Fruit fly (Drosophila melanogaster): ENCODE data around the gene CG13117.

DNA sequence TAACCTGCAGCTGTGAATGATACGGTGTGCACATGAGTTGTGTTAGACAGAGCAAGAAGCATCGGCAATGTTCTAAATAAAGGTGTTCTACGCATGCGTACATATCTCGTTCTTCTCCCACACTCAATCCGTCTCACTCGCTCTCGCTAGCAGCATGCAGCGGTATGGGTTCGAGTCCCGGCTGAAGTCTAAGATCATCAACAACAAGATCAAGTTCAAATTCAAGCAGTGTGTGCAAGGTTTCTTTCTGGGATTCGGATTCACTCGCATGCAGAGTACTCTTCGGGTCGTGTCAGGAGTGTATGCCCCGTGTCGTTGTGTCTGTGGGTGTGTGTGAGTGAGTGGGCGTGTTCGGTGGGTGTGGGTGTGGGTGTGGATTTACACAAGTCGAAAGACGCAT lies 5.2 kb upstream of the CG13117 start:
- TF ChIP-seq Met (GFP tag; optimal IDR thresholded peaks at IDR 0.05) (no peak), Hr4 (GFP tag; optimal IDR thresholded peaks at IDR 0.05) (no peak)
